Fruit fly (Drosophila melanogaster) whole organism, embryonic: ENCODE results near the gene CG31808.

Experiments used
- Atf-2 ChIP-seq: fragments of 200-800 bp; sonication (Bioruptor generic); optimal IDR thresholded peaks from 2 replicates; lab custom pipeline; 2016; ENCODE audit warnings: missing biosample characterization, missing genetic modification characterization
- Atf3 ChIP-seq: fragments of 200-800 bp; sonication (Bioruptor generic); optimal IDR thresholded peaks from 3 replicates; lab custom pipeline; 2016; ENCODE audit warnings: missing biosample characterization, missing genetic modification characterization
- Awh ChIP-seq: fragments of 200-800 bp; sonication (Bioruptor generic); IDR thresholded peaks from 2 replicates; pipeline ENCODE4, ENCODE4 v1.3.6; 2022; ENCODE audit warnings: missing biosample characterization, missing genetic modification characterization
- Blimp-1 ChIP-seq: fragments of 200-800 bp; sonication (Bioruptor generic); optimal IDR thresholded peaks from 3 replicates; lab custom pipeline; 2018; ENCODE audit warnings: missing biosample characterization, missing genetic modification characterization, mild to moderate bottlenecking, moderate library complexity, missing genetic modification reagents
- CG10979 ChIP-seq: fragments of 200-800 bp; sonication (Bioruptor generic); optimal IDR thresholded peaks from 2 replicates; lab custom pipeline; 2018; ENCODE audit warnings: missing biosample characterization, mild to moderate bottlenecking, missing genetic modification characterization, moderate library complexity
- CG11093 ChIP-seq: fragments of 200-800 bp; sonication (Bioruptor generic); IDR thresholded peaks from 3 replicates; pipeline ENCODE4 v1.3.6; 2022; ENCODE audit warnings: missing biosample characterization, missing genetic modification characterization
- CG12104 ChIP-seq: fragments of 200-800 bp; sonication (Bioruptor generic); optimal IDR thresholded peaks from 3 replicates; lab custom pipeline; 2016; ENCODE audit warnings: missing biosample characterization, missing genetic modification characterization
- CG14710 ChIP-seq: fragments of 200-800 bp; sonication (Bioruptor generic); optimal IDR thresholded peaks from 3 replicates; lab custom pipeline; 2019; ENCODE audit warnings: missing biosample characterization, mild to moderate bottlenecking, missing genetic modification characterization, moderate library complexity
- CG15073 ChIP-seq: fragments of 200-800 bp; sonication (Bioruptor generic); optimal IDR thresholded peaks from 2 replicates; lab custom pipeline; 2016; ENCODE audit warnings: missing biosample characterization, missing genetic modification characterization
- CG15696 ChIP-seq: fragments of 200-800 bp; sonication (Bioruptor generic); optimal IDR thresholded peaks from 2 replicates; lab custom pipeline; 2019; ENCODE audit warnings: missing biosample characterization, mild to moderate bottlenecking, missing genetic modification characterization, moderate library complexity
- CG18476 ChIP-seq: fragments of 200-800 bp; sonication (Bioruptor generic); optimal IDR thresholded peaks from 2 replicates; lab custom pipeline; 2016; ENCODE audit warnings: missing biosample characterization, mild to moderate bottlenecking, missing genetic modification characterization
- CG2199 ChIP-seq: fragments of 200-800 bp; sonication (Bioruptor generic); IDR thresholded peaks from 3 replicates; pipeline ENCODE4 v1.3.6; 2022; ENCODE audit warnings: missing biosample characterization, missing genetic modification characterization
- CG30020 ChIP-seq: fragments of 200-800 bp; optimal IDR thresholded peaks from 2 replicates; lab custom pipeline; 2019; ENCODE audit warnings: missing biosample characterization, mild to moderate bottlenecking, missing genetic modification characterization, moderate library complexity
- CG31388 ChIP-seq: fragments of 200-800 bp; sonication (Bioruptor generic); optimal IDR thresholded peaks from 2 replicates; lab custom pipeline; 2016; ENCODE audit warnings: missing biosample characterization, missing genetic modification characterization
- CG32532 ChIP-seq: fragments of 200-800 bp; sonication (Bioruptor generic); IDR thresholded peaks from 2 replicates; pipeline ENCODE4 v1.3.6; 2022; ENCODE audit warnings: missing biosample characterization, missing genetic modification characterization
- CG32772 ChIP-seq: fragments of 200-800 bp; sonication (Bioruptor generic); IDR thresholded peaks from 2 replicates; pipeline ENCODE4 v1.3.6; 2022; ENCODE audit warnings: missing biosample characterization, missing genetic modification characterization
- CG3995 ChIP-seq: fragments of 200-800 bp; sonication (Bioruptor generic); optimal IDR thresholded peaks from 3 replicates; lab custom pipeline; 2016; ENCODE audit warnings: missing biosample characterization, missing genetic modification characterization
- CG43689 ChIP-seq: fragments of 200-800 bp; sonication (Bioruptor generic); IDR thresholded peaks from 2 replicates; pipeline ENCODE4 v1.3.6; 2022; ENCODE audit warnings: missing biosample characterization, missing genetic modification characterization
- CG6654 ChIP-seq: fragments of 200-800 bp; sonication (Bioruptor generic); optimal IDR thresholded peaks from 2 replicates; lab custom pipeline; 2017; ENCODE audit warnings: missing biosample characterization, mild to moderate bottlenecking, missing genetic modification characterization
- CG7963 ChIP-seq: fragments of 200-800 bp; sonication (Bioruptor generic); IDR thresholded peaks from 3 replicates; pipeline ENCODE4 v1.3.6; 2022; ENCODE audit warnings: missing biosample characterization, missing genetic modification characterization; ENCODE audit not compliant: partially characterized antibody
- CG9437 ChIP-seq: fragments of 200-800 bp; sonication (Bioruptor generic); optimal IDR thresholded peaks from 2 replicates; lab custom pipeline; 2018; ENCODE audit warnings: missing biosample characterization, mild to moderate bottlenecking, missing genetic modification characterization
- CG9932 ChIP-seq: fragments of 200-800 bp; sonication (Bioruptor generic); IDR thresholded peaks from 2 replicates; pipeline ENCODE4 v1.3.6; 2022; ENCODE audit warnings: missing biosample characterization, missing genetic modification characterization
- D ChIP-seq, 2 experiments: fragments of 200-800 bp in 1 of 2; fragments of >200 bp in 1 of 2; sonication (Bioruptor generic) in 1 of 2; optimal IDR thresholded peaks; 2 replicates in 1 of 2; 3 replicates in 1 of 2; lab custom pipeline; 2017; ENCODE audit warnings: mild to moderate bottlenecking in 1 of 2, missing biosample characterization in 1 of 2, missing genetic modification characterization in 1 of 2, missing genetic modification reagents in 1 of 2
- Fer3 ChIP-seq: fragments of 200-800 bp; sonication (Bioruptor generic); optimal IDR thresholded peaks from 2 replicates; lab custom pipeline; 2018; ENCODE audit warnings: missing biosample characterization, mild to moderate bottlenecking, missing genetic modification characterization, moderate library complexity
- HLH54F ChIP-seq: fragments of 200-800 bp; sonication (Bioruptor generic); optimal IDR thresholded peaks from 3 replicates; lab custom pipeline; 2016; ENCODE audit warnings: missing biosample characterization, missing genetic modification characterization
- MESR4 ChIP-seq: fragments of 200-800 bp; sonication (Bioruptor generic); optimal IDR thresholded peaks from 2 replicates; lab custom pipeline; 2018; ENCODE audit warnings: missing biosample characterization, mild to moderate bottlenecking, missing genetic modification characterization, moderate library complexity
- NC2β ChIP-seq: fragments of 200-800 bp; sonication (Bioruptor generic); optimal IDR thresholded peaks from 2 replicates; lab custom pipeline; 2016; ENCODE audit warnings: missing biosample characterization, missing genetic modification characterization
- NK7.1 ChIP-seq: fragments of 200-800 bp; sonication (Bioruptor generic); optimal IDR thresholded peaks from 3 replicates; lab custom pipeline; 2016; ENCODE audit warnings: missing biosample characterization, missing genetic modification characterization
- Ravus ChIP-seq: fragments of 200-800 bp; sonication (Bioruptor generic); IDR thresholded peaks from 2 replicates; pipeline ENCODE4 v1.3.6; 2022; ENCODE audit warnings: missing biosample characterization, missing genetic modification characterization
- Sin3A ChIP-seq: fragments of >200 bp; optimal IDR thresholded peaks from 2 replicates; lab custom pipeline; 2018
- Sox100B ChIP-seq: fragments of 200-800 bp; sonication (Bioruptor generic); optimal IDR thresholded peaks from 3 replicates; lab custom pipeline; 2018; ENCODE audit warnings: missing biosample characterization, mild to moderate bottlenecking, missing genetic modification characterization
- abd-A ChIP-seq: fragments of 200-800 bp; sonication (Bioruptor generic); optimal IDR thresholded peaks from 3 replicates; lab custom pipeline; 2019; ENCODE audit warnings: missing biosample characterization, mild to moderate bottlenecking, missing genetic modification characterization, moderate library complexity
- al ChIP-seq: fragments of 200-800 bp; sonication (Bioruptor generic); IDR thresholded peaks from 2 replicates; pipeline ENCODE4 v1.3.6; 2022; ENCODE audit warnings: missing biosample characterization, missing genetic modification characterization
- ato ChIP-seq: fragments of 200-800 bp; sonication (Bioruptor generic); IDR thresholded peaks from 2 replicates; pipeline ENCODE4 v1.3.6; 2022; ENCODE audit warnings: missing biosample characterization, missing genetic modification characterization; ENCODE audit not compliant: partially characterized antibody
- cwo ChIP-seq: fragments of 200-800 bp; sonication (Bioruptor generic); optimal IDR thresholded peaks from 3 replicates; lab custom pipeline; 2017; ENCODE audit warnings: missing biosample characterization, missing genetic modification characterization, mild to moderate bottlenecking, moderate library complexity, missing genetic modification reagents
- dimm ChIP-seq: fragments of 200-800 bp; sonication (Bioruptor generic); IDR thresholded peaks from 2 replicates; pipeline ENCODE4 v1.3.6; 2022; ENCODE audit warnings: missing biosample characterization, missing genetic modification characterization
- dpn ChIP-seq, 2 experiments: fragments of 200-800 bp; sonication (Bioruptor generic); optimal IDR thresholded peaks; 3 replicates each; lab custom pipeline; 2016; ENCODE audit warnings: missing biosample characterization in 2 of 2, missing genetic modification characterization in 2 of 2
- gcm ChIP-seq: fragments of 200-800 bp; sonication (Bioruptor generic); optimal IDR thresholded peaks from 2 replicates; lab custom pipeline; 2019; ENCODE audit warnings: missing biosample characterization, mild to moderate bottlenecking, missing genetic modification characterization, moderate library complexity
- hkb ChIP-seq, 2 experiments: fragments of 200-800 bp in 1 of 2; fragments of >200 bp in 1 of 2; sonication (Bioruptor generic) in 1 of 2; IDR thresholded peaks in 1 of 2; optimal IDR thresholded peaks in 1 of 2; 2 replicates each; pipeline versions ENCODE4 v1.3.6 to Lab custom; 2017 to 2022; ENCODE audit warnings: missing biosample characterization in 1 of 2, missing genetic modification characterization in 1 of 2
- knrl ChIP-seq: fragments of 200-800 bp; sonication (Bioruptor generic); IDR thresholded peaks from 3 replicates; pipeline ENCODE4 v1.3.6; 2022; ENCODE audit warnings: missing biosample characterization, missing genetic modification characterization; ENCODE audit not compliant: partially characterized antibody
- lmd ChIP-seq: fragments of 200-800 bp; sonication (Bioruptor generic); IDR thresholded peaks from 2 replicates; pipeline ENCODE4 v1.3.6; 2022; ENCODE audit warnings: missing biosample characterization, missing genetic modification characterization
- luna ChIP-seq: fragments of 200-800 bp; sonication (Bioruptor generic); optimal IDR thresholded peaks from 2 replicates; lab custom pipeline; 2016; ENCODE audit warnings: missing biosample characterization, missing genetic modification characterization
- mirr ChIP-seq: fragments of 200-800 bp; sonication (Bioruptor generic); optimal IDR thresholded peaks from 3 replicates; lab custom pipeline; 2018; ENCODE audit warnings: missing biosample characterization, mild to moderate bottlenecking, missing genetic modification characterization
- psq ChIP-seq: fragments of 200-800 bp; sonication (Bioruptor generic); optimal IDR thresholded peaks from 2 replicates; lab custom pipeline; 2017; ENCODE audit warnings: missing biosample characterization, missing genetic modification characterization
- sc ChIP-seq, 3 experiments: fragments of >200 bp in 2 of 3; fragments of 200-800 bp in 1 of 3; sonication (Bioruptor generic) in 1 of 3; optimal IDR thresholded peaks; 2 replicates in 2 of 3; 3 replicates in 1 of 3; lab custom pipeline; 2017; ENCODE audit warnings: mild to moderate bottlenecking in 1 of 3, missing biosample characterization in 1 of 3, missing genetic modification characterization in 1 of 3, missing genetic modification reagents in 1 of 3
- sima ChIP-seq: fragments of 200-800 bp; sonication (Bioruptor generic); optimal IDR thresholded peaks from 2 replicates; lab custom pipeline; 2016; ENCODE audit warnings: missing biosample characterization, missing genetic modification characterization
- sqz ChIP-seq: fragments of 200-800 bp; sonication (Bioruptor generic); optimal IDR thresholded peaks from 3 replicates; lab custom pipeline; 2018; ENCODE audit warnings: missing biosample characterization, mild to moderate bottlenecking, missing genetic modification characterization
- zen2 ChIP-seq: fragments of 200-800 bp; sonication (Bioruptor generic); IDR thresholded peaks from 3 replicates; pipeline ENCODE4 v1.3.6; 2022; ENCODE audit warnings: missing biosample characterization, missing genetic modification characterization; ENCODE audit not compliant: partially characterized antibody

CG31808 gene

DNA sequence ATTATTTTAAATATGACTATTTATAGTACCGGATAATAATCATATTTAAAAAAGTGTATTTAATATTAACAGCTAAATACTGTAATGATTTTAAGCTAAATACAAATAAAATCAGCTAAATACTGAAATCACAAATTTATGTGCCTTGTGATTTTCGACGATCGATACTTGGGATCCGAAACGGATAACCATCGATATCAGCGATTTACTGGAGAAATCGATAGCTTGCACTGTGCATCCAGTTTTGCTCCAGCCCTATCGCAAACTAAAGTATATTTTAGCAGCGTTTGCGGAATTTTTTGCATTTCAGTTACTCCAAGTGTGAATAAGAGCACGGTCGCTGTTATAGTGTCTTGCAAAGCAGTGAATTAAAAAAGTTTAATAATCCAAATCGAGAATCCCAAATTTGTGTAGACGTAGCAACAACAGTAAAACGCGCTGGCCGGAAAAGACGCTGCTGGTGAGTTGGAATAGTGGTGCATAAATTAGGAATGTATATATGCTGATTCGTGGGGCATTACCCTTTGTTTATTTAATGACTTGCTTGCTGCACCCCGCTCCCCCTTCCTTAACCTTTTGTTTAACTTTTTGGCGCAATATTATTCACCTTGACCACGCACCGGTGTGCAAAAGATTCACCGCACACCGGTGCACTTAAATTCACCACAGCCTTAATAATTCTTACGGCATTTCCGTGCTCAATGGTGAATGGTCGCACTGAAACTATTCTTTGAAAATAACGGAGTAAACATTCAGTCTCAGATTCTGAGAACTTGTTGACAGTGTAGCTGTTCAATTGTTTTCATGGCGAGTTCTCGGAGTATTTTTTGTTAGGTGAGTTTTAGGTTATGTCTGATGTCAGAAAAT lies 35.9 kb downstream of the CG31808 start, which contains the start of the genes grp and squ (continued):
- TF ChIP-seq Fer3 (tag; lab: Kevin White, UChicago) (no peak), CG32532 (no peak), Sox100B (GFP tag; lab: Kevin White, UChicago) (no peak), dimm (no peak), CG30020 (tag; lab: Kevin White, UChicago) (peak; percentile 39), CG10979 (tag; lab: Kevin White, UChicago) (no peak), sc (optimal IDR thresholded peaks at IDR 0.05; lab: Kevin White, UChicago) (no peak), sc (GFP tag; optimal IDR thresholded peaks at IDR 0.05; lab: Kevin White, UChicago) (no peak), cwo (no peak), Ravus (GFP tag; lab: Robert Waterston, UW) (no peak), sqz (GFP tag; lab: Kevin White, UChicago) (no peak), ato (GFP tag; lab: Robert Waterston, UW) (peak; percentile 96), mirr (GFP tag; lab: Kevin White, UChicago) (no peak), lmd (GFP tag; lab: Robert Waterston, UW) (no peak), CG2199 (GFP tag; lab: Robert Waterston, UW) (no peak), NK7.1 (GFP tag; lab: Kevin White, UChicago) (no peak), CG3995 (peak; percentile 99), luna (GFP tag; lab: Kevin White, UChicago) (no peak), NC2β (GFP tag; lab: Kevin White, UChicago) (no peak), D (optimal IDR thresholded peaks at IDR 0.05; lab: Kevin White, UChicago) (no peak), D (GFP tag; optimal IDR thresholded peaks at IDR 0.05; lab: Kevin White, UChicago) (no peak), abd-A (tag; lab: Kevin White, UChicago) (no peak), HLH54F (GFP tag; lab: Kevin White, UChicago) (peak; percentile 37), CG14710 (tag; lab: Kevin White, UChicago) (peak; percentile 25), CG31388 (GFP tag; lab: Kevin White, UChicago) (no peak), CG15073 (GFP tag; lab: Kevin White, UChicago) (no peak), CG18476 (GFP tag; lab: Kevin White, UChicago) (no peak), MESR4 (GFP tag; lab: Kevin White, UChicago) (peak; percentile 35), CG9437 (GFP tag; lab: Kevin White, UChicago) (no peak), sima (GFP tag; lab: Kevin White, UChicago) (no peak), Sin3A (lab: Kevin White, UChicago) (peak; percentile 65), Blimp-1 (no peak), CG6654 (GFP tag; lab: Kevin White, UChicago) (no peak), CG9932 (GFP tag; lab: Robert Waterston, UW) (peak; percentile 66), CG12104 (GFP tag; lab: Kevin White, UChicago) (no peak), Atf3 (GFP tag; lab: Kevin White, UChicago) (no peak), knrl (GFP tag; lab: Robert Waterston, UW) (peak; percentile 92), Atf-2 (GFP tag; lab: Kevin White, UChicago) (no peak), CG7963 (GFP tag; lab: Robert Waterston, UW) (peak; percentile 98), CG43689 (GFP tag; lab: Robert Waterston, UW) (no peak), al (GFP tag; lab: Robert Waterston, UW) (no peak), CG32772 (GFP tag; lab: Robert Waterston, UW) (no peak), CG15696 (tag; lab: Kevin White, UChicago) (no peak), psq (no peak), CG11093 (GFP tag; lab: Robert Waterston, UW) (no peak), zen2 (GFP tag; lab: Robert Waterston, UW) (peak; percentile 89), gcm (GFP tag; lab: Kevin White, UChicago) (no peak), hkb (optimal IDR thresholded peaks at IDR 0.05; lab: Kevin White, UChicago) (no peak), hkb (GFP tag; IDR thresholded peaks at IDR 0.05; lab: Robert Waterston, UW) (0 out of 2 replicates have a peak, but pooled peaks have one; percentile 8), dpn (GFP tag; optimal IDR thresholded peaks at IDR 0.05; lab: Kevin White, UChicago) (no peak), Awh (GFP tag; lab: Robert Waterston, UW) (no peak)
